Fruit fly (Drosophila melanogaster): ENCODE results near the gene CG13082.

CG13082 gene

DNA sequence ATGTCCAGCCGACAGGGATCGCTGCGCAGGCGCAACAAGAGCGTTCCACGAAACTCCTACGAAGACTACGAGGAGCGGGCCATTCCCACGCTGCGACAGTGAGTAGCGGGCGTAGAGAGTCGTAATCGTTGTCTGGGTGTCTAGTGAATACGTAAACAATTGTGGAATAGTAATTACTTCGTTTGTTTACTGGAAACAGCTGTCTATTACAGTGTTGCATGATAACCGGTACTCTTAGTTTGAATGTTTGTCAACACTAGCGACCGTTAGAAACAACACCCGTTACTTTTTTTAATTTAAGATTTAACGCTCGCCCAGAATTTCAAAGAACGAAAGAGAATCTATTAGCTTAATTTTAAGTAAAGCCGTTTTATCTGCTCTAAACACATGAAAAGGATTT is 8.1 kb upstream of the CG13082 start, which contains the start of gene CG10165 (continued):
- TF ChIP-seq Ets97D (GFP tag; optimal IDR thresholded peaks at IDR 0.05) (peak; percentile 21), CG5245 (GFP tag; optimal IDR thresholded peaks at IDR 0.05) (no peak), CG2889 (GFP tag; IDR thresholded peaks at IDR 0.05) (no peak), CG18599 (GFP tag; optimal IDR thresholded peaks at IDR 0.05) (no peak), fd64A (GFP tag; optimal IDR thresholded peaks at IDR 0.05) (no peak), trem (tag; optimal IDR thresholded peaks at IDR 0.05) (peak; percentile 3), eyg (GFP tag; optimal IDR thresholded peaks at IDR 0.05) (no peak), zfh1 (GFP tag; IDR thresholded peaks at IDR 0.05) (no peak), Doc3 (GFP tag; IDR thresholded peaks at IDR 0.05; ENCODE audit: partially characterized antibody) (no peak), lov (optimal IDR thresholded peaks at IDR 0.05) (no peak), lov (GFP tag; IDR thresholded peaks at IDR 0.05) (no peak), Dp (GFP tag; optimal IDR thresholded peaks at IDR 0.05) (peak; percentile 11), CG3163 (GFP tag; optimal IDR thresholded peaks at IDR 0.05) (no peak), CG11723 (GFP tag; optimal IDR thresholded peaks at IDR 0.05) (no peak), HLH4C (GFP tag; IDR thresholded peaks at IDR 0.05; ENCODE audit: partially characterized antibody) (no peak), CG14965 (GFP tag; optimal IDR thresholded peaks at IDR 0.05; ENCODE audit: borderline replicate concordance) (no peak), CG32767 (GFP tag; IDR thresholded peaks at IDR 0.05) (no peak), ci (GFP tag; IDR thresholded peaks at IDR 0.05) (no peak), CG3065 (GFP tag; optimal IDR thresholded peaks at IDR 0.05) (no peak), psq (GFP tag; optimal IDR thresholded peaks at IDR 0.05) (no peak), CG6175 (GFP tag; IDR thresholded peaks at IDR 0.05) (no peak), Pdp1 (GFP tag; optimal IDR thresholded peaks at IDR 0.05) (peak in 1 of 2 experiments; percentile 44), CG31441 (GFP tag; IDR thresholded peaks at IDR 0.05) (no peak), CG4424 (GFP tag; optimal IDR thresholded peaks at IDR 0.05) (no peak), CG15073 (GFP tag; optimal IDR thresholded peaks at IDR 0.05) (no peak), CG9727 (GFP tag; optimal IDR thresholded peaks at IDR 0.05) (no peak), CG10565 (GFP tag; optimal IDR thresholded peaks at IDR 0.05) (no peak), Lpt (GFP tag; optimal IDR thresholded peaks at IDR 0.05) (no peak), CG10274 (GFP tag; optimal IDR thresholded peaks at IDR 0.05) (no peak), CG4282 (GFP tag; optimal IDR thresholded peaks at IDR 0.05) (no peak), az2 (GFP tag; optimal IDR thresholded peaks at IDR 0.05) (no peak), Hr51 (GFP tag; optimal IDR thresholded peaks at IDR 0.05) (no peak), tx (GFP tag; optimal IDR thresholded peaks at IDR 0.05) (no peak), CG8089 (GFP tag; optimal IDR thresholded peaks at IDR 0.05) (no peak), sr (GFP tag; IDR thresholded peaks at IDR 0.05) (no peak), BtbVII (GFP tag; optimal IDR thresholded peaks at IDR 0.05) (no peak), Jarid2 (GFP tag; optimal IDR thresholded peaks at IDR 0.05) (no peak), Dref (GFP tag; IDR thresholded peaks at IDR 0.05) (no peak), run (tag; optimal IDR thresholded peaks at IDR 0.05) (no peak), E2f2 (GFP tag; IDR thresholded peaks at IDR 0.05) (0 out of 2 replicates have a peak, but pooled peaks have one; percentile 12), CG31224 (GFP tag; IDR thresholded peaks at IDR 0.05) (no peak), Neu2 (GFP tag; optimal IDR thresholded peaks at IDR 0.05; ENCODE audit: borderline replicate concordance) (no peak), pzg (GFP tag; optimal IDR thresholded peaks at IDR 0.05) (peak; percentile 43), grn (GFP tag; optimal IDR thresholded peaks at IDR 0.05) (no peak), D (optimal IDR thresholded peaks at IDR 0.05) (no peak), D (GFP tag; optimal IDR thresholded peaks at IDR 0.05) (no peak), exex (tag; optimal IDR thresholded peaks at IDR 0.05) (peak; percentile 57), NC2β (GFP tag; optimal IDR thresholded peaks at IDR 0.05) (no peak), tup (GFP tag; optimal IDR thresholded peaks at IDR 0.05) (no peak), grau (tag; optimal IDR thresholded peaks at IDR 0.05) (no peak), yki (optimal IDR thresholded peaks at IDR 0.05) (no peak), gfzf (GFP tag; optimal IDR thresholded peaks at IDR 0.05) (peak; percentile 7), Gug (GFP tag; IDR thresholded peaks at IDR 0.05) (no peak)
